Worm (Caenorhabditis elegans) whole organism, early embryonic: Measurements from ENCODE around the gene Y47D7A.11.

Source experiments
- ama-1 ChIP-seq: fragments of 150-350 bp; optimal IDR thresholded peaks from 2 replicates; lab custom pipeline; 2014
- flt-1 ChIP-seq: fragments of 200-800 bp; sonication (Bioruptor generic); IDR thresholded peaks from 2 replicates; pipeline ENCODE4 v1.3.6; 2022; ENCODE audit warnings: missing genetic modification characterization, missing compliant biosample characterization
- hmg-4 ChIP-seq: fragments of 200-800 bp; sonication (Bioruptor generic); optimal IDR thresholded peaks from 2 replicates; lab custom pipeline; 2018; ENCODE audit warnings: mild to moderate bottlenecking, missing genetic modification characterization, missing compliant biosample characterization

ce11 chrV:4398884-4399283 is 29.2 kb downstream of the Y47D7A.11 start:
- TF ChIP-seq flt-1 (GFP tag; lab: Robert Waterston, UW) (no peak), ama-1 (lab: Kevin White, UChicago) (no peak), hmg-4 (no peak)
